Fruit fly (Drosophila melanogaster) S2 (cell line): ENCODE results near the gene IntS6.

ENCODE experiments used
- CG8478 ChIP-seq: fragments of >200 bp; optimal IDR thresholded peaks from 2 replicates; lab custom pipeline; 2018
- CTCF ChIP-seq, 2 experiments: fragments of >200 bp; optimal IDR thresholded peaks; 2 replicates each; lab custom pipeline; 2018

dm6 chrX:5732440-5732839, 14.6 kb downstream of the IntS6 start, which contains the start of gene CG15773:
- no peak for TF ChIP-seq CTCF (optimal IDR thresholded peaks at IDR 0.05; lab: Kevin White, UChicago)
- TF ChIP-seq CG8478: no peak
